Fruit fly (Drosophila melanogaster): ENCODE results near the gene Rpt3R.
A peak's percentile ranks its signal among the peaks of the same experiment; 100 is the strongest.

Gene Rpt3R

DNA sequence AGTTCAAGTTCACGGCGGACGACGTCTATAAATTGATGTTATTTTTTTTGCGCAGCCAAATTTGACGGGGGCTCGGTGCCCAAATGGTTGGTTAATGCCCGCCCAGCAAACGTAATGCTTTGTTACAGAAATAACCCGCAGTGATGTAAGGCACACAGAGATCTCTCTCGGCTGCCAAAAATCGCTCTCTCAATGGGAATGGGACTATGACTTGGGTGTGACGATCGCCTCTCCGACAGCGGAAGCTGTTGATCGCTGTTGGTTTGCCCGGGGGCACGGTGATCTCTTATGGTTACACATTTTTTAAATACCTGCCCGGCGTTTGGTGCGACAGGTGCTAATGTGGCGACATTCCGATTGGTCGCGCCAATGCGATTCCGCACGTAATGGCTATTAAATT lies 13.8 kb upstream of the Rpt3R start:
- TF ChIP-seq CG15710 (tag; optimal IDR thresholded peaks at IDR 0.05) (no peak), CG32121 (GFP tag; IDR thresholded peaks at IDR 0.05) (peak; percentile 46; the same call in 1 of the 2 replicates)

dm6 chr3R:9768884-9769283 lies 12.6 kb upstream of the Rpt3R start, which contains the start of gene MED6:
Gene MED6, minus strand, starts transcription at chr3R:9768984.
- no peak for TF ChIP-seq EcR (GFP tag; optimal IDR thresholded peaks at IDR 0.05)
- TF ChIP-seq Snoo (tag; optimal IDR thresholded peaks at IDR 0.05): no peak
- no peak for TF ChIP-seq CG14655 (GFP tag; optimal IDR thresholded peaks at IDR 0.05)
- no peak for TF ChIP-seq CG13204 (GFP tag; optimal IDR thresholded peaks at IDR 0.05)
- TF ChIP-seq D1 (tag; optimal IDR thresholded peaks at IDR 0.05): no peak
- no peak for TF ChIP-seq fd96Ca (GFP tag; IDR thresholded peaks at IDR 0.05)
- no peak for TF ChIP-seq CG10348 (GFP tag; IDR thresholded peaks at IDR 0.05)
- no peak for TF ChIP-seq Pif1B (GFP tag; optimal IDR thresholded peaks at IDR 0.05)
- no peak for TF ChIP-seq CG15710 (tag; optimal IDR thresholded peaks at IDR 0.05)
- no peak for TF ChIP-seq Pif1A (GFP tag; optimal IDR thresholded peaks at IDR 0.05)

DNA sequence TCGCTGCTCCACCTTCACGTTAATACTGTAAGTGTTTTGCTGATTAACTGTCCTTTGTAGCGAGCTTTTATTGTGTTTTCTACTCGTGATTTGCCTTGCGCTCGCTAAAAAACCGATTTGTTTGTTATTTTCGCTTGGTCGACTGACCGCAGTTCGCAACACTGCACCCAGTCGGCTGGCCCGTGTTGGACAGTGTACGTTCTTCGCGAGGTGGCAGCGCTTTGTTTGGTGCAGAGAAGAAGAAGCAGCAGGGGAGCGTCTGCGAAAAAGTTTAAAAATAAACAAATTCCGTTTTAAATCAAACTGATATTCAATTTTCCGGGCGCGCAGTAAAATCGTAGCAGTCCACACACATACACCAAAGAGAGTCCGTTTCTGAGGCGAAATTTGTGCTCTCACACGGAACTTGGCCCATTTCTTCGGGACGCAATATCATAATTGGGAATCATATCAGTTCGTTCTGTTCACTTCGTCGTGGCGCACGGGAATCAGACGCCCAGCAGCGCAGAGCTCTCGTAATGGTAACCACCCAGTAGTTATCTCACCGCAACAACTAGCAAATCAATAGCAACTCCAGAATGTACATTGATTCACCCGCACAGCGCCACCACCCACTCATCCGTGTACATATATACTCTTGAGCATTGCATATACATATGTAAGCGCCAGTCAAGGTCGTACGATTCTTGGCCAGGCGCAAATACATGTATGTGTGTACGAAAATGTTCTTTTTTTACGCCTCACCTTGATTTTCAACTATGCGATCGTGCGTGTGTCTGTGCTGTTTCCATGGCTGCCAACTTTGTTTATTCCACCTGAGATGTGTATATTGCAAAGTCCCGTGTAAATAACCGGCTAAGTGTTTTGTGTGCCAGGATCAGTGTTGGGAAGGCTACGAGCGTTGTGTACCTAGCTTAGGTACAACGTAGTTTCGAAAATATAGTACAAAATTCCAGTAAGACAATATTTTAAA lies 11.6 kb upstream of the Rpt3R start, which contains the start of gene Naa80:
Gene Naa80 (plus strand): TSS at position 215 of the 973 bp plus-strand sequence.
- TF ChIP-seq CG17806 (tag; optimal IDR thresholded peaks at IDR 0.05) (peak; percentile 8), Pif1B (GFP tag; optimal IDR thresholded peaks at IDR 0.05) (no peak), Ets98B (GFP tag; IDR thresholded peaks at IDR 0.05) (peak; percentile 52), Pif1A (GFP tag; optimal IDR thresholded peaks at IDR 0.05) (peak; percentile 80), CG32121 (GFP tag; IDR thresholded peaks at IDR 0.05) (no peak), Snoo (tag; optimal IDR thresholded peaks at IDR 0.05) (peak; percentile 44), CG8159 (tag; optimal IDR thresholded peaks at IDR 0.05) (peak; percentile 15), rn (GFP tag; IDR thresholded peaks at IDR 0.05) (peak; percentile 48; the same call in 1 of the 2 replicates), CG10348 (GFP tag; IDR thresholded peaks at IDR 0.05) (no peak), EcR (GFP tag; optimal IDR thresholded peaks at IDR 0.05) (peak; percentile 79), D1 (tag; optimal IDR thresholded peaks at IDR 0.05) (no peak), fd96Ca (GFP tag; IDR thresholded peaks at IDR 0.05) (0 out of 3 replicates have a peak, but pooled peaks have one; percentile 39), CG12605 (GFP tag; IDR thresholded peaks at IDR 0.05) (no peak), CG8301 (tag; optimal IDR thresholded peaks at IDR 0.05) (peak; percentile 32), CG9948 (tag; optimal IDR thresholded peaks at IDR 0.05) (no peak), CG13204 (GFP tag; optimal IDR thresholded peaks at IDR 0.05) (no peak), CG15710 (tag; optimal IDR thresholded peaks at IDR 0.05) (peak; percentile 41), gl (tag; optimal IDR thresholded peaks at IDR 0.05) (peak; percentile 62), CG34367 (tag; optimal IDR thresholded peaks at IDR 0.05) (peak; percentile 57), CG4496 (GFP tag; IDR thresholded peaks at IDR 0.05) (peak; percentile 37; the same call in 1 of the 3 replicates)

dm6 chr3R:9762955-9763931 lies 6.9 kb upstream of the Rpt3R start, which contains the start of the genes Snap24 and CG8478:
Gene Snap24, minus strand, starts transcription at chr3R:9763150.
Gene CG8478, plus strand, starts transcription at chr3R:9763650.
- TF ChIP-seq fd96Ca (GFP tag; IDR thresholded peaks at IDR 0.05) (no peak), Snoo (tag; optimal IDR thresholded peaks at IDR 0.05) (peak; percentile 12), CG13204 (GFP tag; optimal IDR thresholded peaks at IDR 0.05) (no peak), CG9948 (tag; optimal IDR thresholded peaks at IDR 0.05) (peak; percentile 28)

DNA sequence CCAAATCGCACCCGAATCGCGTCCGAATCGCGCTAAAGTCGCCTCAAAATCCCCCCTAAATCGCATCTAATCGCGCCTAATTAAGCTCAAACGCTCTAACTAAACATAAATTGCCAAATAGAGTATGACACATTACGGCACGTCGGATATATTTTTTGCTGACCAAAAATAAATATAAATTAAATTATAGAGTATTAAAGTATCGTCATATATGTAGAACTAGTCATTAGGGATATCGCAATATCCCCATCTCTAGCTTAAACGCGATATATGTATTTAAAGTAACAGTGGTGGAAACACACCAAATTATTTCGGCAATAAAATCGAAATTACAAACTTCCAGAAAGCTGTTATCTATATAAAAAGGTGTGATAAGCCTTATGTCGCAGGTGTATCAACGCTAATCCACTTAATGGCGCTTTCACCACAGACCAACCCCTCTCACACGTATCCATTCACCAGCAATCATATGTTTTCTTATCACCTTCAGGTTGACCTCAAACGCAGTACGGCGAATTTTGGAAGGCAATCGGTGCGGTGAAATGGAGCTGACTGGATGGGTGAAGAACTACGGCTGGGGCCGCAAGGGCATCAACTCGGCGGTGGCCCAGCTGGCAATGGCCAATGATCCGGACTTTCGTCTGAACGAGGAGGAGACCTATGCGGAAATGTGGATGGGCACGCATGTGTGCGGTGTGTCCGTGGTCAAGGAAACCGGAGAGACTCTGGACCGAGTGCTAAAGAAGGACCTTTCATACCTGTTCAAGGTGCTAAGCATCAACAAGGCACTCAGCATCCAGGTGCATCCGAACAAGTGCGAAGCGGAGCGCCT lies 3.3 kb upstream of the Rpt3R start, which contains the start of gene Mpi:
Gene Mpi (plus strand): TSS at position 263 of the 832 bp plus-strand sequence.
- TF ChIP-seq CG10348 (GFP tag; IDR thresholded peaks at IDR 0.05) (no peak), EcR (GFP tag; optimal IDR thresholded peaks at IDR 0.05) (peak; percentile 64), Pif1B (GFP tag; optimal IDR thresholded peaks at IDR 0.05) (no peak), CG4496 (GFP tag; IDR thresholded peaks at IDR 0.05) (peak; percentile 35; the same call in 1 of the 3 replicates), CG8159 (tag; optimal IDR thresholded peaks at IDR 0.05) (no peak), Pif1A (GFP tag; optimal IDR thresholded peaks at IDR 0.05) (no peak), CG14655 (GFP tag; optimal IDR thresholded peaks at IDR 0.05) (no peak), D1 (tag; optimal IDR thresholded peaks at IDR 0.05) (no peak), CG12605 (GFP tag; IDR thresholded peaks at IDR 0.05) (no peak), CG8301 (tag; optimal IDR thresholded peaks at IDR 0.05) (no peak), CG34367 (tag; optimal IDR thresholded peaks at IDR 0.05) (no peak), CG15710 (tag; optimal IDR thresholded peaks at IDR 0.05) (no peak), rn (GFP tag; IDR thresholded peaks at IDR 0.05) (no peak), fd96Ca (GFP tag; IDR thresholded peaks at IDR 0.05) (no peak), gl (tag; optimal IDR thresholded peaks at IDR 0.05) (no peak), CG17806 (tag; optimal IDR thresholded peaks at IDR 0.05) (peak; percentile 18), Ets98B (GFP tag; IDR thresholded peaks at IDR 0.05) (no peak), Snoo (tag; optimal IDR thresholded peaks at IDR 0.05) (peak; percentile 33), CG13204 (GFP tag; optimal IDR thresholded peaks at IDR 0.05) (no peak), CG32121 (GFP tag; IDR thresholded peaks at IDR 0.05) (no peak; the same call in 1 of the 2 replicates), CG9948 (tag; optimal IDR thresholded peaks at IDR 0.05) (no peak)
